Fruit fly (Drosophila melanogaster) whole organism, embryonic: Measurements from ENCODE around the gene RpS12.
A peak's percentile ranks its signal among the peaks of the same experiment; 100 is the strongest.

Source experiments
- ATbp ChIP-seq: fragments of 200-800 bp; sonication (Bioruptor generic); optimal IDR thresholded peaks from 2 replicates; lab custom pipeline; 2017; ENCODE audit warnings: missing biosample characterization, mild to moderate bottlenecking, missing genetic modification characterization, missing genetic modification reagents
- BEAF-32 ChIP-seq: fragments of 200-800 bp; sonication (Bioruptor generic); optimal IDR thresholded peaks from 3 replicates; lab custom pipeline; 2017; ENCODE audit warnings: missing biosample characterization, missing genetic modification characterization, mild to moderate bottlenecking, moderate library complexity, missing genetic modification reagents
- Bgb ChIP-seq: fragments of 200-800 bp; sonication (Bioruptor generic); IDR thresholded peaks from 2 replicates; pipeline ENCODE4 v1.3.6; 2022; ENCODE audit warnings: missing biosample characterization, missing genetic modification characterization; ENCODE audit not compliant: partially characterized antibody
- CG10321 ChIP-seq: fragments of 200-800 bp; sonication (Bioruptor generic); IDR thresholded peaks from 2 replicates; pipeline ENCODE4 v1.3.6; 2022; ENCODE audit warnings: missing biosample characterization, missing genetic modification characterization
- CG10462 ChIP-seq: fragments of 200-800 bp; sonication (Bioruptor generic); optimal IDR thresholded peaks from 2 replicates; lab custom pipeline; 2016; ENCODE audit warnings: missing biosample characterization, missing genetic modification characterization
- CG13296 ChIP-seq: fragments of 200-800 bp; sonication (Bioruptor generic); optimal IDR thresholded peaks from 3 replicates; lab custom pipeline; 2018; ENCODE audit warnings: missing biosample characterization, mild to moderate bottlenecking, missing genetic modification characterization
- CG13775 ChIP-seq: fragments of 200-800 bp; sonication (Bioruptor generic); optimal IDR thresholded peaks from 3 replicates; lab custom pipeline; 2017; ENCODE audit warnings: missing biosample characterization, mild to moderate bottlenecking, missing genetic modification characterization
- CG17328 ChIP-seq: fragments of 200-800 bp; sonication (Bioruptor generic); IDR thresholded peaks from 2 replicates; pipeline ENCODE4 v1.3.6; 2022; ENCODE audit warnings: missing biosample characterization, missing genetic modification characterization
- CG17912 ChIP-seq: fragments of 200-800 bp; sonication (Bioruptor generic); optimal IDR thresholded peaks from 2 replicates; lab custom pipeline; 2018; ENCODE audit warnings: missing biosample characterization, mild to moderate bottlenecking, missing genetic modification characterization
- CG42726 ChIP-seq: fragments of 200-800 bp; sonication (Bioruptor generic); IDR thresholded peaks from 2 replicates; pipeline ENCODE4 v1.3.6; 2022; ENCODE audit warnings: missing biosample characterization, missing genetic modification characterization; ENCODE audit not compliant: partially characterized antibody
- CG4328 ChIP-seq: fragments of 200-800 bp; sonication (Bioruptor generic); optimal IDR thresholded peaks from 3 replicates; lab custom pipeline; 2017; ENCODE audit warnings: missing biosample characterization, missing genetic modification reagents, missing genetic modification characterization
- CG4820 ChIP-seq: fragments of 200-800 bp; sonication (Bioruptor generic); optimal IDR thresholded peaks from 3 replicates; lab custom pipeline; 2016; ENCODE audit warnings: missing biosample characterization, missing genetic modification characterization
- CG5245 ChIP-seq: fragments of 200-800 bp; sonication (Bioruptor generic); optimal IDR thresholded peaks from 3 replicates; lab custom pipeline; 2016; ENCODE audit warnings: missing biosample characterization, missing genetic modification characterization
- CG6175 ChIP-seq: fragments of 200-800 bp; sonication (Bioruptor generic); IDR thresholded peaks from 3 replicates; pipeline ENCODE4 v1.3.6; 2022; ENCODE audit warnings: missing biosample characterization, missing genetic modification characterization
- CG6654 ChIP-seq: fragments of 200-800 bp; sonication (Bioruptor generic); optimal IDR thresholded peaks from 2 replicates; lab custom pipeline; 2017; ENCODE audit warnings: missing biosample characterization, mild to moderate bottlenecking, missing genetic modification characterization
- CG6765 ChIP-seq: fragments of 200-800 bp; sonication (Bioruptor generic); optimal IDR thresholded peaks from 3 replicates; lab custom pipeline; 2017; ENCODE audit warnings: missing biosample characterization, mild to moderate bottlenecking, missing genetic modification characterization
- CG7786 ChIP-seq: fragments of 200-800 bp; sonication (Bioruptor generic); optimal IDR thresholded peaks from 2 replicates; lab custom pipeline; 2016; ENCODE audit warnings: missing biosample characterization, missing genetic modification characterization
- CG8089 ChIP-seq: fragments of 200-800 bp; sonication (Bioruptor generic); optimal IDR thresholded peaks from 3 replicates; lab custom pipeline; 2016; ENCODE audit warnings: missing biosample characterization, missing genetic modification characterization
- CG8290 ChIP-seq, 3 experiments: fragments of 200-800 bp; sonication (Bioruptor generic); optimal IDR thresholded peaks; 2 replicates each; lab custom pipeline; 2016 to 2019; ENCODE audit warnings: missing biosample characterization in 3 of 3, missing genetic modification characterization in 3 of 3, mild to moderate bottlenecking in 2 of 3, moderate library complexity in 1 of 3
- CG8359 ChIP-seq: fragments of 200-800 bp; sonication (Bioruptor generic); optimal IDR thresholded peaks from 2 replicates; lab custom pipeline; 2017; ENCODE audit warnings: missing biosample characterization, mild to moderate bottlenecking, missing genetic modification characterization, borderline replicate concordance
- CG9437 ChIP-seq: fragments of 200-800 bp; sonication (Bioruptor generic); optimal IDR thresholded peaks from 2 replicates; lab custom pipeline; 2018; ENCODE audit warnings: missing biosample characterization, mild to moderate bottlenecking, missing genetic modification characterization
- Camta ChIP-seq: fragments of 200-800 bp; sonication (Bioruptor generic); optimal IDR thresholded peaks from 2 replicates; lab custom pipeline; 2016; ENCODE audit warnings: missing biosample characterization, missing genetic modification characterization
- Dbx ChIP-seq: fragments of 200-800 bp; sonication (Bioruptor generic); IDR thresholded peaks from 3 replicates; pipeline ENCODE4 v1.3.6; 2022; ENCODE audit warnings: missing biosample characterization, missing genetic modification characterization
- E2f2 ChIP-seq: fragments of 200-800 bp; sonication (Bioruptor generic); IDR thresholded peaks from 2 replicates; pipeline ENCODE4 v1.3.6; 2022; ENCODE audit warnings: missing biosample characterization, missing genetic modification characterization
- H2.0 ChIP-seq: fragments of 200-800 bp; sonication (Bioruptor generic); IDR thresholded peaks from 2 replicates; pipeline ENCODE4 v1.3.6; 2022; ENCODE audit warnings: missing biosample characterization, missing genetic modification characterization
- Hey ChIP-seq: fragments of 200-800 bp; sonication (Bioruptor generic); optimal IDR thresholded peaks from 3 replicates; lab custom pipeline; 2018; ENCODE audit warnings: missing biosample characterization, mild to moderate bottlenecking, missing genetic modification characterization
- Hr3 ChIP-seq: fragments of 200-800 bp; sonication (Bioruptor generic); optimal IDR thresholded peaks from 3 replicates; lab custom pipeline; 2016; ENCODE audit warnings: missing biosample characterization, missing genetic modification characterization
- Hr51 ChIP-seq, 2 experiments: fragments of 200-800 bp; sonication (Bioruptor generic); optimal IDR thresholded peaks; 2 replicates in 1 of 2; 3 replicates in 1 of 2; lab custom pipeline; 2016 to 2018; ENCODE audit warnings: missing biosample characterization in 2 of 2, missing genetic modification characterization in 2 of 2, mild to moderate bottlenecking in 1 of 2, moderate library complexity in 1 of 2
- Hsf ChIP-seq: fragments of 200-800 bp; sonication (Bioruptor generic); optimal IDR thresholded peaks from 3 replicates; lab custom pipeline; 2016; ENCODE audit warnings: missing biosample characterization, missing genetic modification characterization
- Lpt ChIP-seq: fragments of >200 bp; optimal IDR thresholded peaks from 2 replicates; lab custom pipeline; 2018; ENCODE audit warnings: missing biosample characterization, missing genetic modification characterization
- Neu2 ChIP-seq: fragments of 200-800 bp; sonication (Bioruptor generic); optimal IDR thresholded peaks from 3 replicates; lab custom pipeline; 2016; ENCODE audit warnings: missing biosample characterization, missing genetic modification characterization, borderline replicate concordance
- ase ChIP-seq: fragments of 200-800 bp; sonication (Bioruptor generic); IDR thresholded peaks from 3 replicates; pipeline ENCODE4 v1.3.6; 2022; ENCODE audit warnings: missing biosample characterization, missing genetic modification characterization
- ash1 ChIP-seq: fragments of 200-800 bp; sonication (Bioruptor generic); optimal IDR thresholded peaks from 2 replicates; lab custom pipeline; 2018; ENCODE audit warnings: missing biosample characterization, mild to moderate bottlenecking, missing genetic modification characterization
- bcd ChIP-seq: fragments of 200-800 bp; sonication (Bioruptor generic); optimal IDR thresholded peaks from 2 replicates; lab custom pipeline; 2017; ENCODE audit warnings: missing biosample characterization, mild to moderate bottlenecking, missing genetic modification characterization
- bigmax ChIP-seq: fragments of 200-800 bp; sonication (Bioruptor generic); optimal IDR thresholded peaks from 2 replicates; lab custom pipeline; 2018; ENCODE audit warnings: missing biosample characterization, mild to moderate bottlenecking, missing genetic modification characterization
- cwo ChIP-seq: fragments of 200-800 bp; sonication (Bioruptor generic); optimal IDR thresholded peaks from 3 replicates; lab custom pipeline; 2017; ENCODE audit warnings: missing biosample characterization, missing genetic modification characterization, mild to moderate bottlenecking, moderate library complexity, missing genetic modification reagents
- dmrt11E ChIP-seq: fragments of 200-800 bp; sonication (Bioruptor generic); optimal IDR thresholded peaks from 3 replicates; lab custom pipeline; 2018; ENCODE audit warnings: missing biosample characterization, mild to moderate bottlenecking, missing genetic modification characterization, moderate library complexity
- dpn ChIP-seq, 2 experiments: fragments of 200-800 bp; sonication (Bioruptor generic); optimal IDR thresholded peaks; 3 replicates each; lab custom pipeline; 2016; ENCODE audit warnings: missing biosample characterization in 2 of 2, missing genetic modification characterization in 2 of 2
- esg ChIP-seq: fragments of 200-800 bp; sonication (Bioruptor generic); conservative IDR thresholded peaks from 2 replicates; pipeline ENCODE4 v1.3.6; 2022; ENCODE audit warnings: missing biosample characterization, missing genetic modification characterization
- grn ChIP-seq: fragments of 200-800 bp; sonication (Bioruptor generic); optimal IDR thresholded peaks from 3 replicates; lab custom pipeline; 2017; ENCODE audit warnings: missing biosample characterization, missing genetic modification characterization
- lbe ChIP-seq: fragments of 200-800 bp; sonication (Bioruptor generic); optimal IDR thresholded peaks from 2 replicates; lab custom pipeline; 2016; ENCODE audit warnings: missing biosample characterization, mild to moderate bottlenecking, missing genetic modification characterization
- lilli ChIP-seq: fragments of 200-800 bp; sonication (Bioruptor generic); optimal IDR thresholded peaks from 3 replicates; lab custom pipeline; 2016; ENCODE audit warnings: missing biosample characterization, missing genetic modification characterization
- nerfin-1 ChIP-seq: fragments of 200-800 bp; sonication (Bioruptor generic); optimal IDR thresholded peaks from 3 replicates; lab custom pipeline; 2019; ENCODE audit warnings: missing biosample characterization, mild to moderate bottlenecking, missing genetic modification characterization, moderate library complexity
- otp ChIP-seq: fragments of 200-800 bp; sonication (Bioruptor generic); IDR thresholded peaks from 3 replicates; pipeline ENCODE4, ENCODE4 v1.3.6; 2022; ENCODE audit warnings: missing biosample characterization, missing genetic modification characterization
- psq ChIP-seq: fragments of 200-800 bp; sonication (Bioruptor generic); optimal IDR thresholded peaks from 2 replicates; lab custom pipeline; 2017; ENCODE audit warnings: missing biosample characterization, missing genetic modification characterization
- salm ChIP-seq: fragments of 200-800 bp; sonication (Bioruptor generic); optimal IDR thresholded peaks from 2 replicates; lab custom pipeline; 2018; ENCODE audit warnings: missing biosample characterization, mild to moderate bottlenecking, missing genetic modification characterization
- sob ChIP-seq: fragments of 200-800 bp; sonication (Bioruptor generic); IDR thresholded peaks from 2 replicates; pipeline ENCODE4 v1.3.6; 2022; ENCODE audit warnings: missing biosample characterization, missing genetic modification characterization
- vfl ChIP-seq: fragments of 200-800 bp; sonication (Bioruptor generic); optimal IDR thresholded peaks from 2 replicates; lab custom pipeline; 2016; ENCODE audit warnings: missing biosample characterization, missing genetic modification characterization
- vvl ChIP-seq: fragments of 200-800 bp; sonication (Bioruptor generic); IDR thresholded peaks from 2 replicates; pipeline ENCODE4 v1.3.6; 2022; ENCODE audit warnings: missing biosample characterization, missing genetic modification characterization
- zen ChIP-seq: fragments of 200-800 bp; sonication (Bioruptor generic); optimal IDR thresholded peaks from 3 replicates; lab custom pipeline; 2018; ENCODE audit warnings: missing biosample characterization, mild to moderate bottlenecking, missing genetic modification characterization, moderate library complexity

The RpS12 gene

dm6 chr3L:13017803-13018324, 5.3 kb upstream of the RpS12 start, which contains the start of the genes mRpL20 and Icmt (continued):
- TF ChIP-seq CG8359: peak; percentile 25
- TF ChIP-seq CG10462 (GFP tag; lab: Kevin White, UChicago): peak; percentile 75
- TF ChIP-seq grn (GFP tag; lab: Kevin White, UChicago): no peak
- TF ChIP-seq zen (tag; lab: Kevin White, UChicago): peak; percentile 78
- TF ChIP-seq CG13775 (GFP tag; lab: Kevin White, UChicago): peak; percentile 89
- TF ChIP-seq CG8290 (GFP tag; optimal IDR thresholded peaks at IDR 0.05; lab: Kevin White, UChicago): peak; percentile 75
- TF ChIP-seq CG8290 (tag; optimal IDR thresholded peaks at IDR 0.05; lab: Kevin White, UChicago): no peak
- TF ChIP-seq otp (GFP tag; lab: Robert Waterston, UW): no peak; the same call in none of the 3 replicates
- peak; percentile 77 for TF ChIP-seq Bgb
- peak; percentile 87 for TF ChIP-seq ATbp (GFP tag; lab: Kevin White, UChicago)
- peak; percentile 92 for TF ChIP-seq salm (tag; lab: Kevin White, UChicago)
- TF ChIP-seq Neu2 (GFP tag; lab: Kevin White, UChicago): no peak
- peak; percentile 42 to 96 for TF ChIP-seq Hr51 (GFP tag; optimal IDR thresholded peaks at IDR 0.05; lab: Kevin White, UChicago)
- TF ChIP-seq Hey (tag; lab: Kevin White, UChicago): no peak
- peak; percentile 72 for TF ChIP-seq CG4820 (GFP tag; lab: Kevin White, UChicago)
- TF ChIP-seq CG7786: peak; percentile 33
- TF ChIP-seq psq (GFP tag; lab: Kevin White, UChicago): peak; percentile 78
- peak; percentile 85 for TF ChIP-seq CG13296 (GFP tag; lab: Kevin White, UChicago)
- TF ChIP-seq CG8089 (GFP tag; lab: Kevin White, UChicago): no peak
- TF ChIP-seq bcd (GFP tag; lab: Kevin White, UChicago): peak; percentile 93
- TF ChIP-seq nerfin-1 (tag; lab: Kevin White, UChicago): peak; percentile 79
- TF ChIP-seq CG17912 (GFP tag; lab: Kevin White, UChicago): no peak
- peak; percentile 60 for TF ChIP-seq CG4328
- TF ChIP-seq Hr3: peak; percentile 94
- peak; percentile 92 for TF ChIP-seq Dbx (GFP tag; lab: Robert Waterston, UW)
- TF ChIP-seq Hsf (GFP tag; lab: Kevin White, UChicago): peak; percentile 72
- TF ChIP-seq CG5245 (GFP tag; lab: Kevin White, UChicago): peak; percentile 40
- peak; percentile 77 for TF ChIP-seq bigmax (GFP tag; lab: Kevin White, UChicago)
- TF ChIP-seq BEAF-32 (GFP tag; lab: Kevin White, UChicago): peak; percentile 68
- TF ChIP-seq CG6175 (GFP tag; lab: Robert Waterston, UW): peak; percentile 93
- TF ChIP-seq dmrt11E (tag; lab: Kevin White, UChicago): peak; percentile 84
- peak; percentile 74 for TF ChIP-seq CG10321 (GFP tag; lab: Robert Waterston, UW)
- peak; percentile 96 for TF ChIP-seq CG17328 (GFP tag; lab: Robert Waterston, UW)
- TF ChIP-seq CG42726 (GFP tag; lab: Robert Waterston, UW): no peak
- peak; percentile 96 for TF ChIP-seq ase (GFP tag; lab: Robert Waterston, UW)
- peak; percentile 84 for TF ChIP-seq E2f2 (GFP tag; lab: Robert Waterston, UW)
- TF ChIP-seq ash1: no peak
- peak; percentile 52 for TF ChIP-seq CG6654 (GFP tag; lab: Kevin White, UChicago)
- peak; percentile 89 for TF ChIP-seq esg (GFP tag; lab: Robert Waterston, UW)
- peak; percentile 97 for TF ChIP-seq H2.0 (GFP tag; lab: Robert Waterston, UW)
- peak; percentile 92 for TF ChIP-seq sob (GFP tag; lab: Robert Waterston, UW)
- TF ChIP-seq CG9437 (GFP tag; lab: Kevin White, UChicago): peak; percentile 88
- TF ChIP-seq cwo (GFP tag; lab: Kevin White, UChicago): peak; percentile 84
- no peak for TF ChIP-seq Camta (GFP tag; lab: Kevin White, UChicago)
- peak; percentile 82 for TF ChIP-seq lbe (GFP tag; lab: Kevin White, UChicago)
- peak; percentile 98 for TF ChIP-seq vvl (GFP tag; lab: Robert Waterston, UW)
- peak; percentile 73 for TF ChIP-seq CG6765
- no peak for TF ChIP-seq Lpt (GFP tag; lab: Kevin White, UChicago)
- TF ChIP-seq lilli: peak; percentile 87
- TF ChIP-seq vfl: peak; percentile 59
- peak; percentile 51 to 94 for TF ChIP-seq dpn (GFP tag; optimal IDR thresholded peaks at IDR 0.05; lab: Kevin White, UChicago)
